Worm (Caenorhabditis elegans): ENCODE results near the gene F56B3.2.

DNA sequence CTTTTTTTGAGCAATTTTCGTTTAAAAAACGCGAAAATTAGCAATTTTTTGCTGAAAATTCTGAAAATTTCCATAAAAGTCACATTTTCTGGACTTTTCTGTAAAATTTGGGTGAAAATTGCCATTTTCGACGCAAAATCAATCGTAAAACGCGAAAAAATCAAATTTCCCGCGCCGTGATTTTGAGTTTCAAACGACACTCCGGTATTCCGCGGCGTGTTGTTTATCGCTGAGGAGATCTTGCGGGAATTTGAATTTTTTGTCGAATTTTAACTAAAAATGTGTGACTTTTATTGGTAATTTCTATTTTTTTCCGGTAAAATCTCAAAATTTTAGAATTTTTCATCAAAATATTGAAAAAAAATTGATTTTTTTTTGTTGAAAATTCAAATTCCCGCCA lies 32.8 kb upstream of the F56B3.2 start:
- TF ChIP-seq pqm-1 (tag; optimal IDR thresholded peaks at IDR 0.05) (no peak), elt-2 (tag; optimal IDR thresholded peaks at IDR 0.05) (no peak), ZK546.5 (tag; optimal IDR thresholded peaks at IDR 0.05) (no peak), ama-1 (optimal IDR thresholded peaks at IDR 0.05) (no peak), aly-2 (tag; optimal IDR thresholded peaks at IDR 0.05) (no peak), zag-1 (tag; optimal IDR thresholded peaks at IDR 0.05) (no peak), lin-39 (tag; optimal IDR thresholded peaks at IDR 0.05) (no peak)

All from whole organism, L3 larva.